Worm (Caenorhabditis elegans) whole organism, L4 larva: ENCODE data around the gene amph-1.

Source experiments
- ceh-28 ChIP-seq: fragments of 150-350 bp; optimal IDR thresholded peaks from 2 replicates; lab custom pipeline; 2014; ENCODE audit warnings: missing biosample characterization, missing genetic modification reagents, missing genetic modification characterization
- cey-2 ChIP-seq: sonication (generic microtip); optimal IDR thresholded peaks from 3 replicates; lab custom pipeline; 2017; ENCODE audit warnings: missing genetic modification characterization, mild to moderate bottlenecking, missing compliant biosample characterization, antibody characterized with exemption, borderline replicate concordance; ENCODE audit not compliant: insufficient read depth
- egl-27 ChIP-seq: sonication (generic microtip); optimal IDR thresholded peaks from 3 replicates; lab custom pipeline; 2017; ENCODE audit warnings: missing biosample characterization, missing genetic modification reagents, missing genetic modification characterization
- jun-1 ChIP-seq: fragments of 150-350 bp; optimal IDR thresholded peaks from 2 replicates; lab custom pipeline; 2014; ENCODE audit warnings: missing biosample characterization, missing genetic modification reagents, missing genetic modification characterization
- lin-1 ChIP-seq: fragments of 200-800 bp; sonication (Bioruptor generic); IDR thresholded peaks from 2 replicates; pipeline ENCODE4 v1.3.6; 2022; ENCODE audit warnings: missing genetic modification reagents, missing genetic modification characterization, missing compliant biosample characterization
- lin-13 ChIP-seq: fragments of 150-350 bp; optimal IDR thresholded peaks from 2 replicates; lab custom pipeline; 2014; ENCODE audit warnings: missing biosample characterization, missing genetic modification reagents, missing genetic modification characterization
- lin-15B ChIP-seq: fragments of 150-350 bp; sonication (generic microtip); optimal IDR thresholded peaks from 3 replicates; lab custom pipeline; 2014; ENCODE audit warnings: missing biosample characterization, missing genetic modification characterization
- nhr-6 ChIP-seq: fragments of 150-350 bp; optimal IDR thresholded peaks from 2 replicates; lab custom pipeline; 2014; ENCODE audit warnings: missing biosample characterization, missing genetic modification characterization
- pha-4 ChIP-seq, 2 experiments: fragments of 150-350 bp in 1 of 2; fragments of 200-800 bp in 1 of 2; sonication (Bioruptor generic) in 1 of 2; IDR thresholded peaks in 1 of 2; optimal IDR thresholded peaks in 1 of 2; 2 replicates each; pipeline versions ENCODE4 v1.3.6 to Lab custom; 2014 to 2022; ENCODE audit warnings: missing genetic modification characterization in 2 of 2, missing genetic modification reagents in 2 of 2, missing biosample characterization in 1 of 2, missing compliant biosample characterization in 1 of 2
- snpc-4 ChIP-seq: fragments of 150-350 bp; optimal IDR thresholded peaks from 2 replicates; lab custom pipeline; 2014; ENCODE audit warnings: missing biosample characterization, missing genetic modification characterization
- vab-7 ChIP-seq: fragments of 200-800 bp; sonication (Bioruptor generic); IDR thresholded peaks from 2 replicates; pipeline ENCODE4 v1.3.6; 2022; ENCODE audit warnings: missing genetic modification reagents, missing genetic modification characterization, missing compliant biosample characterization

- TF ChIP-seq pha-4 (GFP tag; IDR thresholded peaks at IDR 0.05; lab: Robert Waterston, UW) (no peak), pha-4 (tag; optimal IDR thresholded peaks at IDR 0.05; lab: Kevin White, UChicago) (no peak), jun-1 (no peak), nhr-6 (tag; lab: Kevin White, UChicago) (no peak), vab-7 (GFP tag; lab: Robert Waterston, UW) (no peak), cey-2 (tag; lab: Kevin White, UChicago) (no peak), lin-1 (GFP tag; lab: Robert Waterston, UW) (no peak), egl-27 (tag; lab: Kevin White, UChicago) (no peak), ceh-28 (tag; lab: Kevin White, UChicago) (no peak), snpc-4 (tag; lab: Kevin White, UChicago) (no peak), lin-13 (GFP tag; lab: Kevin White, UChicago) (no peak), lin-15B (no peak)
Measured at ce11 chrIV:9634848-9635247, 12.8 kb downstream of the amph-1 start, which contains the start of gene mca-1.
